Fruit fly (Drosophila melanogaster) whole organism, embryonic: ENCODE results near the gene eIF4H2.
A peak's percentile ranks its signal among the peaks of the same experiment; 100 is the strongest.

ENCODE experiments used
- CG10654 ChIP-seq: fragments of 200-800 bp; sonication (Bioruptor generic); optimal IDR thresholded peaks from 2 replicates; lab custom pipeline; 2016; ENCODE audit warnings: missing biosample characterization, missing genetic modification characterization
- CG11696 ChIP-seq: fragments of 200-800 bp; sonication (Bioruptor generic); IDR thresholded peaks from 2 replicates; pipeline ENCODE4 v1.3.6; 2022; ENCODE audit warnings: missing biosample characterization, missing genetic modification characterization
- CG12942 ChIP-seq: fragments of 200-800 bp; sonication (Bioruptor generic); optimal IDR thresholded peaks from 3 replicates; lab custom pipeline; 2016; ENCODE audit warnings: missing biosample characterization, missing genetic modification characterization
- CG1603 ChIP-seq: fragments of 200-800 bp; sonication (Bioruptor generic); optimal IDR thresholded peaks from 2 replicates; lab custom pipeline; 2019; ENCODE audit warnings: missing biosample characterization, mild to moderate bottlenecking, missing genetic modification characterization, moderate library complexity
- CG16815 ChIP-seq: fragments of 200-800 bp; sonication (Bioruptor generic); optimal IDR thresholded peaks from 3 replicates; lab custom pipeline; 2017; ENCODE audit warnings: missing biosample characterization, mild to moderate bottlenecking, missing genetic modification characterization
- CG2129 ChIP-seq: fragments of 200-800 bp; sonication (Bioruptor generic); IDR thresholded peaks from 2 replicates; pipeline ENCODE4 v1.3.6; 2022; ENCODE audit warnings: missing biosample characterization, missing genetic modification characterization; ENCODE audit not compliant: partially characterized antibody
- CG2202 ChIP-seq: fragments of 200-800 bp; sonication (Bioruptor generic); optimal IDR thresholded peaks from 2 replicates; lab custom pipeline; 2018; ENCODE audit warnings: missing biosample characterization, mild to moderate bottlenecking, missing genetic modification characterization
- CG2712 ChIP-seq: fragments of 200-800 bp; optimal IDR thresholded peaks from 3 replicates; lab custom pipeline; 2019; ENCODE audit warnings: missing biosample characterization, mild to moderate bottlenecking, missing genetic modification characterization, moderate library complexity
- CG32767 ChIP-seq: fragments of 200-800 bp; sonication (Bioruptor generic); IDR thresholded peaks from 2 replicates; pipeline ENCODE4 v1.3.6; 2022; ENCODE audit warnings: missing biosample characterization, missing genetic modification characterization
- CG33213 ChIP-seq: fragments of 200-800 bp; sonication (Bioruptor generic); optimal IDR thresholded peaks from 3 replicates; lab custom pipeline; 2016; ENCODE audit warnings: missing biosample characterization, missing genetic modification characterization
- CG33557 ChIP-seq: fragments of 200-800 bp; sonication (Bioruptor generic); optimal IDR thresholded peaks from 2 replicates; lab custom pipeline; 2019; ENCODE audit warnings: missing biosample characterization, mild to moderate bottlenecking, missing genetic modification characterization, moderate library complexity
- CG8924 ChIP-seq: fragments of 200-800 bp; optimal IDR thresholded peaks from 3 replicates; lab custom pipeline; 2019; ENCODE audit warnings: missing biosample characterization, mild to moderate bottlenecking, missing genetic modification characterization, moderate library complexity
- D ChIP-seq, 2 experiments: fragments of 200-800 bp in 1 of 2; fragments of >200 bp in 1 of 2; sonication (Bioruptor generic) in 1 of 2; optimal IDR thresholded peaks; 2 replicates in 1 of 2; 3 replicates in 1 of 2; lab custom pipeline; 2017; ENCODE audit warnings: mild to moderate bottlenecking in 1 of 2, missing biosample characterization in 1 of 2, missing genetic modification characterization in 1 of 2, missing genetic modification reagents in 1 of 2
- D19B ChIP-seq: fragments of 200-800 bp; sonication (Bioruptor generic); optimal IDR thresholded peaks from 2 replicates; lab custom pipeline; 2017; ENCODE audit warnings: missing biosample characterization, mild to moderate bottlenecking, missing genetic modification characterization
- Dip3 ChIP-seq: fragments of 200-800 bp; sonication (Bioruptor generic); optimal IDR thresholded peaks from 3 replicates; lab custom pipeline; 2016; ENCODE audit warnings: missing biosample characterization, missing genetic modification characterization
- Ets65A ChIP-seq: fragments of 200-800 bp; sonication (Bioruptor generic); peaks from one replicate; lab custom pipeline; 2016; ENCODE audit warnings: missing biosample characterization, missing genetic modification characterization
- HHEX ChIP-seq: fragments of 200-800 bp; sonication (Bioruptor generic); optimal IDR thresholded peaks from 3 replicates; lab custom pipeline; 2017; ENCODE audit warnings: missing biosample characterization, mild to moderate bottlenecking, missing genetic modification characterization, missing genetic modification reagents
- Mes4 ChIP-seq: fragments of 200-800 bp; sonication (Bioruptor generic); optimal IDR thresholded peaks from 2 replicates; lab custom pipeline; 2016; ENCODE audit warnings: missing biosample characterization, missing genetic modification characterization
- PHDP ChIP-seq: fragments of 200-800 bp; sonication (Bioruptor generic); optimal IDR thresholded peaks from 3 replicates; lab custom pipeline; 2018; ENCODE audit warnings: missing biosample characterization, mild to moderate bottlenecking, missing genetic modification characterization, moderate library complexity
- Spps ChIP-seq: fragments of 200-800 bp; sonication (Bioruptor generic); optimal IDR thresholded peaks from 2 replicates; lab custom pipeline; 2018; ENCODE audit warnings: missing biosample characterization, mild to moderate bottlenecking, missing genetic modification characterization
- Ssrp ChIP-seq: fragments of 200-800 bp; sonication (Bioruptor generic); optimal IDR thresholded peaks from 2 replicates; lab custom pipeline; 2018; ENCODE audit warnings: missing biosample characterization, mild to moderate bottlenecking, missing genetic modification characterization, moderate library complexity
- Xrp1 ChIP-seq: fragments of 200-800 bp; sonication (Bioruptor generic); IDR thresholded peaks from 2 replicates; pipeline ENCODE4 v1.3.6; 2022; ENCODE audit warnings: missing biosample characterization, missing genetic modification characterization
- abd-A ChIP-seq: fragments of 200-800 bp; sonication (Bioruptor generic); optimal IDR thresholded peaks from 3 replicates; lab custom pipeline; 2019; ENCODE audit warnings: missing biosample characterization, mild to moderate bottlenecking, missing genetic modification characterization, moderate library complexity
- aop ChIP-seq: fragments of 200-800 bp; sonication (Bioruptor generic); IDR thresholded peaks from 2 replicates; pipeline ENCODE4 v1.3.6; 2022; ENCODE audit warnings: missing biosample characterization, missing genetic modification characterization
- ara ChIP-seq: fragments of 200-800 bp; sonication (Bioruptor generic); IDR thresholded peaks from 2 replicates; pipeline ENCODE4 v1.3.6; 2022; ENCODE audit warnings: missing biosample characterization, missing genetic modification characterization
- az2 ChIP-seq: fragments of 200-800 bp; sonication (Bioruptor generic); optimal IDR thresholded peaks from 3 replicates; lab custom pipeline; 2016; ENCODE audit warnings: missing biosample characterization, missing genetic modification characterization
- cad ChIP-seq: fragments of >200 bp; optimal IDR thresholded peaks from 2 replicates; lab custom pipeline; 2017; ENCODE audit warnings: missing biosample characterization, missing genetic modification characterization
- chn ChIP-seq: fragments of 200-800 bp; sonication (Bioruptor generic); optimal IDR thresholded peaks from 2 replicates; lab custom pipeline; 2016; ENCODE audit warnings: missing biosample characterization, missing genetic modification characterization
- crol ChIP-seq: fragments of 200-800 bp; sonication (Bioruptor generic); IDR thresholded peaks from 2 replicates; pipeline ENCODE4 v1.3.6; 2022; ENCODE audit warnings: missing biosample characterization, missing genetic modification characterization
- dmrt11E ChIP-seq: fragments of 200-800 bp; sonication (Bioruptor generic); optimal IDR thresholded peaks from 3 replicates; lab custom pipeline; 2018; ENCODE audit warnings: missing biosample characterization, mild to moderate bottlenecking, missing genetic modification characterization, moderate library complexity
- dmrt99B ChIP-seq: fragments of 200-800 bp; sonication (Bioruptor generic); optimal IDR thresholded peaks from 2 replicates; lab custom pipeline; 2018; ENCODE audit warnings: missing biosample characterization, mild to moderate bottlenecking, missing genetic modification characterization, moderate library complexity
- esg ChIP-seq: fragments of 200-800 bp; sonication (Bioruptor generic); conservative IDR thresholded peaks from 2 replicates; pipeline ENCODE4 v1.3.6; 2022; ENCODE audit warnings: missing biosample characterization, missing genetic modification characterization
- fd64A ChIP-seq: fragments of 200-800 bp; sonication (Bioruptor generic); optimal IDR thresholded peaks from 3 replicates; lab custom pipeline; 2018; ENCODE audit warnings: missing biosample characterization, mild to moderate bottlenecking, missing genetic modification characterization
- gcm ChIP-seq: fragments of 200-800 bp; sonication (Bioruptor generic); optimal IDR thresholded peaks from 2 replicates; lab custom pipeline; 2019; ENCODE audit warnings: missing biosample characterization, mild to moderate bottlenecking, missing genetic modification characterization, moderate library complexity
- gem ChIP-seq: fragments of 200-800 bp; sonication (Bioruptor generic); optimal IDR thresholded peaks from 2 replicates; lab custom pipeline; 2019; ENCODE audit warnings: missing biosample characterization, mild to moderate bottlenecking, missing genetic modification characterization, moderate library complexity
- grau ChIP-seq: fragments of 200-800 bp; optimal IDR thresholded peaks from 3 replicates; lab custom pipeline; 2019; ENCODE audit warnings: missing biosample characterization, mild to moderate bottlenecking, missing genetic modification characterization, moderate library complexity
- ind ChIP-seq: fragments of 200-800 bp; sonication (Bioruptor generic); optimal IDR thresholded peaks from 3 replicates; lab custom pipeline; 2016; ENCODE audit warnings: missing biosample characterization, missing genetic modification characterization
- kah ChIP-seq: fragments of 200-800 bp; sonication (Bioruptor generic); optimal IDR thresholded peaks from 2 replicates; lab custom pipeline; 2018; ENCODE audit warnings: missing biosample characterization, mild to moderate bottlenecking, missing genetic modification characterization
- oc ChIP-seq: fragments of 200-800 bp; sonication (Bioruptor generic); optimal IDR thresholded peaks from 2 replicates; lab custom pipeline; 2018; ENCODE audit warnings: missing biosample characterization, mild to moderate bottlenecking, missing genetic modification characterization, moderate library complexity
- org-1 ChIP-seq: fragments of 200-800 bp; sonication (Bioruptor generic); optimal IDR thresholded peaks from 2 replicates; lab custom pipeline; 2017; ENCODE audit warnings: missing biosample characterization, missing genetic modification characterization
- phol ChIP-seq: fragments of 200-800 bp; sonication (Bioruptor generic); optimal IDR thresholded peaks from 3 replicates; lab custom pipeline; 2018; ENCODE audit warnings: missing biosample characterization, mild to moderate bottlenecking, missing genetic modification characterization, moderate library complexity
- pum ChIP-seq: fragments of 200-800 bp; sonication (Bioruptor generic); optimal IDR thresholded peaks from 2 replicates; lab custom pipeline; 2016; ENCODE audit warnings: missing biosample characterization, missing genetic modification characterization
- ro ChIP-seq: fragments of 200-800 bp; sonication (Bioruptor generic); IDR thresholded peaks from 2 replicates; pipeline ENCODE4 v1.3.6; 2022; ENCODE audit warnings: missing biosample characterization, missing genetic modification characterization
- sens ChIP-seq: fragments of 200-800 bp; sonication (Bioruptor generic); peaks from one replicate; lab custom pipeline; 2016; ENCODE audit warnings: missing biosample characterization, missing genetic modification characterization
- tll ChIP-seq, 2 experiments: fragments of 200-800 bp in 1 of 2; fragments of >200 bp in 1 of 2; sonication (Bioruptor generic) in 1 of 2; optimal IDR thresholded peaks; 2 replicates each; lab custom pipeline; 2017 to 2019; ENCODE audit warnings: missing biosample characterization in 2 of 2, missing genetic modification characterization in 2 of 2, mild to moderate bottlenecking in 1 of 2, moderate library complexity in 1 of 2
- ttk ChIP-seq: fragments of 200-800 bp; sonication (Bioruptor generic); IDR thresholded peaks from 2 replicates; pipeline ENCODE4 v2.1.2; 2022; ENCODE audit warnings: missing biosample characterization, missing genetic modification characterization
- vfl ChIP-seq: fragments of 200-800 bp; sonication (Bioruptor generic); optimal IDR thresholded peaks from 2 replicates; lab custom pipeline; 2016; ENCODE audit warnings: missing biosample characterization, missing genetic modification characterization
- zf30C ChIP-seq: fragments of 200-800 bp; sonication (Bioruptor generic); optimal IDR thresholded peaks from 3 replicates; lab custom pipeline; 2018; ENCODE audit warnings: missing biosample characterization, mild to moderate bottlenecking, missing genetic modification characterization

The eIF4H2 gene

DNA sequence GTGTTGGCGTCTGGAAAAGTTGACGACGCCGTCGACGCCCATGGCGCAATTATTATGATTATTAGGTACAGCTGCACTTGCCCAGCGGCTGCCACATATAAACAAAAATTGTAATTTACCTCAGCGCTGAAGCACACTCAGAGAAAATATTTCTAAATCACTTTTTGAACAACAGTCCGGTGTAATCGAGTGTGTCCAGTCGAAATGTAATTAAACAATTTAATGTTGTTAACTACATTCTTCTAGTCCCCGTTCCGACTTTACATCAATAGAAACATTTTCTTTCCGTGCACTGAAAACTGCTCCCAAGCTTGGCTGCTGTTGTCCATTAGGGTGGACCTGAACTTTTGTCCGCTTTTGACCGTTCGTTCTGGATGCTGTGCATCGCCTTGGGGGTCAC lies 3.1 kb downstream of the eIF4H2 start (continued):
- TF ChIP-seq CG2129 (GFP tag; lab: Robert Waterston, UW) (no peak), dmrt99B (peak; percentile 38), D (optimal IDR thresholded peaks at IDR 0.05; lab: Kevin White, UChicago) (no peak), D (GFP tag; optimal IDR thresholded peaks at IDR 0.05; lab: Kevin White, UChicago) (peak; percentile 7), CG32767 (GFP tag; lab: Robert Waterston, UW) (no peak), dmrt11E (tag; lab: Kevin White, UChicago) (peak; percentile 5), aop (no peak), CG2712 (tag; lab: Kevin White, UChicago) (peak; percentile 14), ttk (GFP tag; lab: Robert Waterston, UW) (0 out of 2 replicates have a peak, but pooled peaks have one; percentile 32), phol (tag; lab: Kevin White, UChicago) (peak; percentile 18), vfl (GFP tag; lab: Kevin White, UChicago) (no peak), CG11696 (GFP tag; lab: Robert Waterston, UW) (no peak), Dip3 (no peak), CG16815 (GFP tag; lab: Kevin White, UChicago) (no peak), CG1603 (tag; lab: Kevin White, UChicago) (peak; percentile 47), ro (GFP tag; lab: Robert Waterston, UW) (no peak)

DNA sequence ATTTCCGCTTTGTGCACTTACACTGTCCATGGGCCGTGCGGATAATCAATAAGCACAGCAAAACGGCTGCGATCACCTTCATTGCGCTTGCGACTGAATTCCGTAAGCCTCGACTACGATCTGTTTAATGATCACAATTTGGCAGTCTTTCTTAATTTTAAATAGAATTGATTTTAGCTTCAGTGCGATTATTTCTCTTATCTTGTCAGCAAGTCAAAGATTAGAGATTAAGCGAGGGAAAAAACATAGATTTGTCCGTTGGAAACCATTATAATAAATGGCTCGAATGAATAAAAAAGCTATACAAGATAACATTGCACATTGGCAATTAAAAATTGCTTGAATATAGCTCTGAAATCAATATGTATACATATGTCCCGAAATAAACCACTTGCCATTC lies 5.2 kb downstream of the eIF4H2 start, which contains the start of gene CG11313:
Gene CG11313, minus strand, starts transcription at position 101 of the 400 bp plus-strand sequence.
- TF ChIP-seq Ets65A (no peak), PHDP (tag; lab: Kevin White, UChicago) (no peak), cad (no peak)
- TF ChIP-seq, all 482 proteins: peak for 0

DNA sequence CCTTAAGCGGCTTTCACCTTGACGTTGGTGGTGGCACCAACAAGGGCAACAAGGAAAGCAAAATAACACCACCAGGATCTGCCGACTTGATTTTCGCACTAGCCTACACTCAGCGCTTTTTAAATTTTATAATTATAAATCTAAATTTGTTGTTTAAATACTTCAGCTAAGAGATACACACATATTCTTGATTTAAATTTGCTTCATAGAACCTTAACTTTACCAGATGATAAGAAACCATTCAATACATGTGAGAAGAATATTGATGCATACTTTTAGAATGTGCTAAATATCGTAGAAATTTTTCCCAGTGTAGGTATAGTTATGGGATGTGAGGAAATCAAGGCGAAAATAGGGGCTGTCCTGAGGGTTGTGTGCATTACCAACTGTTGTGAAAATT lies 7.2 kb downstream of the eIF4H2 start:
- peak; percentile 18 for TF ChIP-seq ind (GFP tag; lab: Kevin White, UChicago)
- no peak for TF ChIP-seq HHEX (GFP tag; lab: Kevin White, UChicago)
- peak; percentile 61; the same call in 1 of the 2 replicates for TF ChIP-seq Xrp1 (GFP tag; lab: Robert Waterston, UW)
- TF ChIP-seq grau (tag; lab: Kevin White, UChicago) = peak; percentile 35
- TF ChIP-seq abd-A = no peak
- TF ChIP-seq gcm (GFP tag; lab: Kevin White, UChicago) = peak; percentile 64
- TF ChIP-seq org-1 (GFP tag; lab: Kevin White, UChicago) = no peak
- peak; percentile 21 for TF ChIP-seq sens (GFP tag; lab: Kevin White, UChicago)
- TF ChIP-seq crol (GFP tag; lab: Robert Waterston, UW) = no peak
- TF ChIP-seq zf30C (GFP tag; lab: Kevin White, UChicago) = peak; percentile 74
- no peak for TF ChIP-seq fd64A (GFP tag; lab: Kevin White, UChicago)
- peak in 1 of 2 experiments; percentile 27 for TF ChIP-seq tll (GFP tag; optimal IDR thresholded peaks at IDR 0.05; lab: Kevin White, UChicago)
- no peak for TF ChIP-seq pum
- TF ChIP-seq kah (GFP tag; lab: Kevin White, UChicago) = no peak
- TF ChIP-seq Mes4 (GFP tag; lab: Kevin White, UChicago) = no peak
- TF ChIP-seq Ssrp (tag; lab: Kevin White, UChicago) = peak; percentile 5
- TF ChIP-seq dmrt11E (tag; lab: Kevin White, UChicago) = peak; percentile 72
- peak; percentile 67 for TF ChIP-seq gem (tag; lab: Kevin White, UChicago)
- TF ChIP-seq CG2202 (tag; lab: Kevin White, UChicago) = peak; percentile 22
- no peak for TF ChIP-seq esg (GFP tag; lab: Robert Waterston, UW)
- no peak for TF ChIP-seq D19B (GFP tag; lab: Kevin White, UChicago)
- TF ChIP-seq CG33557 (GFP tag; lab: Kevin White, UChicago) = peak; percentile 18
- no peak for TF ChIP-seq CG33213 (GFP tag; lab: Kevin White, UChicago)
- peak; percentile 36 for TF ChIP-seq CG8924 (tag; lab: Kevin White, UChicago)
- TF ChIP-seq az2 (GFP tag; lab: Kevin White, UChicago) = peak; percentile 8
- peak; percentile 2 for TF ChIP-seq CG10654 (GFP tag; lab: Kevin White, UChicago)
- no peak for TF ChIP-seq CG12942 (GFP tag; lab: Kevin White, UChicago)
- peak; percentile 42 for TF ChIP-seq Spps (tag; lab: Kevin White, UChicago)
- TF ChIP-seq ara (GFP tag; lab: Robert Waterston, UW) = peak; percentile 24; the same call in 1 of the 2 replicates
- peak; percentile 41 for TF ChIP-seq oc (tag; lab: Kevin White, UChicago)
- no peak for TF ChIP-seq chn
